Fruit fly (Drosophila melanogaster): ENCODE measurements around the gene cdm.

The cdm gene

DNA sequence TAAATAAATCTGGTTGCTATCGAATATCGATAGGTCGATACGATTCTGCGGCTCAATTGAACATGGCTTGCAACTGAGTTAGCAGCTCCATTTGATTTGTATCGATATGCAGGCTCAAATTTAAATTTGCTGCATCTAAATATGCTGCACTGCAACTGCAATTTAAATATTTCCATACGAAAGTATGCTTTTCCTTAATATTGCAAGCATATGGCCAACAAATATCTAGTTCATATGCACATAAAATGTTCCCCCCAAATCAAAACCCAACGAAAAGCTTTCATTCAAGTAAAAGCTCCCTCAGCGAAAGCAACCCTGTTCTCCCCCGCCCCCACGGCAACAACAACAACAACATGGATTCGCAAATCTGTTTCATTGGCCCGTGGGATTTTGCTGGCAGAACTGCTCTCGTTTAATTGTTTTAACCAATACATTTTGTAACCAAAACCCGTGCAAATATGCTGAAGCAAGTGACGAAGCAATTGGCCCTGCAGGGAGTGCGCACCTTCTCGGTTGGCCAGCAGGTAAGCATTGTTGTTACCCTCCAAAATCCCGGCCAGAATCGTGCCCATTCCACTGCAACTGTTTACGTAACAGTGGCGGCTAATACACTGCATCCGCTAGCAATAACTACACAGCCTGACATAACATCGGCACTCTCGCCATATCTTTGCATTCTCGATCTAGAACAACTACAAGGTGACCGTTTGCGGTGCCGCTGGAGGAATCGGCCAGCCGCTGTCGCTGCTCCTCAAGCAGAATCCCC is 42.9 kb upstream of the cdm start, which contains the start of the genes CG7168 and Mdh2 (continued):
- no peak for TF ChIP-seq CG15696 (tag; optimal IDR thresholded peaks at IDR 0.05)
- peak; percentile 11; the same call in 1 of the 3 replicates for TF ChIP-seq Aef1 (GFP tag; IDR thresholded peaks at IDR 0.05)
- peak; percentile 30 for TF ChIP-seq CG4617 (GFP tag; optimal IDR thresholded peaks at IDR 0.05; ENCODE audit: borderline replicate concordance)
- peak; percentile 91 for TF ChIP-seq ato (GFP tag; IDR thresholded peaks at IDR 0.05; ENCODE audit: partially characterized antibody)
- peak; percentile 35; the same call in 1 of the 2 replicates for TF ChIP-seq crol (GFP tag; IDR thresholded peaks at IDR 0.05)
- no peak for TF ChIP-seq CG34422 (GFP tag; IDR thresholded peaks at IDR 0.05)
- peak; percentile 2 for TF ChIP-seq CG11504 (tag; optimal IDR thresholded peaks at IDR 0.05)
- TF ChIP-seq z (GFP tag; IDR thresholded peaks at IDR 0.05): no peak
- peak; percentile 63 for TF ChIP-seq inv (GFP tag; IDR thresholded peaks at IDR 0.05; ENCODE audit: partially characterized antibody)
- no peak for TF ChIP-seq CG10565 (GFP tag; optimal IDR thresholded peaks at IDR 0.05)
- peak; percentile 13 for TF ChIP-seq CG2712 (tag; optimal IDR thresholded peaks at IDR 0.05)
- peak; percentile 14 for TF ChIP-seq Hmr (GFP tag; optimal IDR thresholded peaks at IDR 0.05)
- TF ChIP-seq Sry-δ (GFP tag; optimal IDR thresholded peaks at IDR 0.05): peak; percentile 83
- peak; percentile 81 for TF ChIP-seq BEAF-32 (GFP tag; optimal IDR thresholded peaks at IDR 0.05)
- peak; percentile 47 for TF ChIP-seq nmo (GFP tag; optimal IDR thresholded peaks at IDR 0.05)
- no peak for TF ChIP-seq CG30431 (GFP tag; optimal IDR thresholded peaks at IDR 0.05)
- peak; percentile 67 for TF ChIP-seq tna (GFP tag; IDR thresholded peaks at IDR 0.05; ENCODE audit: partially characterized antibody)
- peak; percentile 18 for TF ChIP-seq gfzf (GFP tag; optimal IDR thresholded peaks at IDR 0.05)
- peak; percentile 92 for TF ChIP-seq Dref (GFP tag; IDR thresholded peaks at IDR 0.05)
- TF ChIP-seq Myb (GFP tag; optimal IDR thresholded peaks at IDR 0.05): peak; percentile 53
- no peak for TF ChIP-seq pan (optimal IDR thresholded peaks at IDR 0.05)
- TF ChIP-seq pan (GFP tag; optimal IDR thresholded peaks at IDR 0.05 in 1 of 2, IDR thresholded peaks at IDR 0.05 in 1 of 2): peak in 1 of 2 experiments; percentile 18
- no peak for TF ChIP-seq gcm (GFP tag; optimal IDR thresholded peaks at IDR 0.05)
- TF ChIP-seq Trl (optimal IDR thresholded peaks at IDR 0.05): no peak
- TF ChIP-seq Trl (GFP tag; optimal IDR thresholded peaks at IDR 0.05): no peak
- no peak for TF ChIP-seq Drgx (GFP tag; IDR thresholded peaks at IDR 0.05)
- TF ChIP-seq hb (GFP tag; IDR thresholded peaks at IDR 0.05; ENCODE audit: partially characterized antibody): peak; percentile 82
- TF ChIP-seq Pdp1 (GFP tag; optimal IDR thresholded peaks at IDR 0.05): peak in 1 of 2 experiments; percentile 96
- peak; percentile 53 for TF ChIP-seq CG1603 (tag; optimal IDR thresholded peaks at IDR 0.05)
- TF ChIP-seq nerfin-1 (tag; optimal IDR thresholded peaks at IDR 0.05): peak; percentile 18
- TF ChIP-seq ase (GFP tag; IDR thresholded peaks at IDR 0.05): no peak
- TF ChIP-seq CG4360 (GFP tag; IDR thresholded peaks at IDR 0.05): peak; percentile 92
- 0 out of 3 replicates have a peak, but pooled peaks have one; percentile 17 for TF ChIP-seq zfh1 (GFP tag; IDR thresholded peaks at IDR 0.05)
- no peak for TF ChIP-seq eve (GFP tag; optimal IDR thresholded peaks at IDR 0.05)
- peak; percentile 14 for TF ChIP-seq CG2120 (GFP tag; optimal IDR thresholded peaks at IDR 0.05)
- peak; percentile 9 for TF ChIP-seq caup (GFP tag; optimal IDR thresholded peaks at IDR 0.05; ENCODE audit: severe bottlenecking)
- peak; percentile 76 for TF ChIP-seq Dp (GFP tag; optimal IDR thresholded peaks at IDR 0.05)
- peak; percentile 43 for TF ChIP-seq CG15514 (GFP tag; optimal IDR thresholded peaks at IDR 0.05)
- peak; percentile 16 for TF ChIP-seq bcd (GFP tag; optimal IDR thresholded peaks at IDR 0.05)
- TF ChIP-seq CG12769 (tag; optimal IDR thresholded peaks at IDR 0.05): peak; percentile 69
- peak; percentile 67; the same call in 2 of the 3 replicates for TF ChIP-seq zen2 (GFP tag; IDR thresholded peaks at IDR 0.05; ENCODE audit: partially characterized antibody)
- TF ChIP-seq HmgZ (tag; optimal IDR thresholded peaks at IDR 0.05): peak; percentile 60
- no peak for TF ChIP-seq CG2875 (GFP tag; optimal IDR thresholded peaks at IDR 0.05)
- peak; percentile 79 for TF ChIP-seq CG14860 (GFP tag; IDR thresholded peaks at IDR 0.05; ENCODE audit: partially characterized antibody)
- peak; percentile 60 for TF ChIP-seq Sin3A (optimal IDR thresholded peaks at IDR 0.05)
- no peak for TF ChIP-seq sc (optimal IDR thresholded peaks at IDR 0.05)
- no peak for TF ChIP-seq sc (GFP tag; optimal IDR thresholded peaks at IDR 0.05)
- TF ChIP-seq ham (GFP tag; IDR thresholded peaks at IDR 0.05): no peak
- no peak for TF ChIP-seq chm (GFP tag; IDR thresholded peaks at IDR 0.05)
